Fruit fly (Drosophila melanogaster): ENCODE data around the gene CG14314.
A peak's percentile ranks its signal among the peaks of the same experiment; 100 is the strongest.

CG14314 gene

DNA sequence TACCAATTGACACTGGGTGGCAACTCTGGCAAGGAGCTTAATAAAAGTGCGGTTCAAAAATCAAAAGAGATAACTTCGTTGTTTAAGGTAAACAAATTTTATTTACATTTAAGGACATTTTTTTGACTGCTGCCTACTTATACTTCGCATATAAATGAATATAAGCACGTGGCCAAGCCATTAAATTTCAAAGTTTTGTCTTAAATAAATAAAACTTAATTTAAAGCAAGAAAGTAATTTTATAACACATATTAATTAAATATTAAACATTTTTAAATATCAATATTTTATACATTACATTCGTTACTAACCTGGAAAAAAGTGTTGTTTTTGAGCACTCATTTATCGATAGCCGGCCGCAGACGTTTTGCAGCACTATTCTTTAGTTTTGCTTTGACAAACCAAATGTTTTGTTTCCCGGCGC is 27.2 kb upstream of the CG14314 start, which contains the start of the genes CG12321 and MED17 (continued):
- TF ChIP-seq CG32767 (GFP tag; IDR thresholded peaks at IDR 0.05) = peak; percentile 72
- TF ChIP-seq CG10431 (GFP tag; optimal IDR thresholded peaks at IDR 0.05) = peak; percentile 51
- no peak for TF ChIP-seq salm (tag; optimal IDR thresholded peaks at IDR 0.05)
- peak; percentile 73 for TF ChIP-seq E2f2 (GFP tag; IDR thresholded peaks at IDR 0.05)
- TF ChIP-seq bab2 (GFP tag; optimal IDR thresholded peaks at IDR 0.05) = peak; percentile 76
- peak; percentile 88 for TF ChIP-seq CG12104 (GFP tag; optimal IDR thresholded peaks at IDR 0.05)
- peak; percentile 70 for TF ChIP-seq CG6254 (GFP tag; optimal IDR thresholded peaks at IDR 0.05)
- TF ChIP-seq Sin3A (optimal IDR thresholded peaks at IDR 0.05) = peak; percentile 5
- peak; percentile 26 for TF ChIP-seq schlank (tag; optimal IDR thresholded peaks at IDR 0.05)
- TF ChIP-seq trh (GFP tag; optimal IDR thresholded peaks at IDR 0.05) = peak; percentile 85

DNA sequence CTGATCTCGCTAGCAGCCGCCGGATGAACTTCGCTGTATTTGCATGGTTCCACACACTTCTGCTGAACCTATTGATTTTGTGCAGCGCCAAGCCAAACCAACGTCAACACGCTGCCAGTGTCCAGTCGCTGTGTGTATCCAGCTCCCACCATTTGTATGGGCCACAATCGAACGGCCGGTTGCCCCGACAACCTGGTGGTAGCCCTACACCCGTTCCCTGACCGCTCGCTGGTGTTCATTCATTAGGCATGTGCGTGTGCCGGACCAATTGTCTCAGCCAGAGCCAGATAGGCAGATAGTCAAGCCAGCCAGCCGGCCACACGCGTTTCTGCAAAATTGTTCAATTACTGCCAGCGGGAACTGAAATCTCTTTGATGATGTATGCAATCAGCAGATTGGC is 24.1 kb upstream of the CG14314 start, which contains the start of gene CG14313:
CG14313 (minus strand) TSS at position 101 of the 400 bp plus-strand sequence.
- peak; percentile 7; the same call in 1 of the 2 replicates for TF ChIP-seq amos (GFP tag; IDR thresholded peaks at IDR 0.05; ENCODE audit: partially characterized antibody)
- no peak for TF ChIP-seq dm (GFP tag; optimal IDR thresholded peaks at IDR 0.05)
- peak; percentile 32 for TF ChIP-seq Med (GFP tag)
- TF ChIP-seq z (GFP tag; IDR thresholded peaks at IDR 0.05) = 0 out of 3 replicates have a peak, but pooled peaks have one; percentile 6

DNA sequence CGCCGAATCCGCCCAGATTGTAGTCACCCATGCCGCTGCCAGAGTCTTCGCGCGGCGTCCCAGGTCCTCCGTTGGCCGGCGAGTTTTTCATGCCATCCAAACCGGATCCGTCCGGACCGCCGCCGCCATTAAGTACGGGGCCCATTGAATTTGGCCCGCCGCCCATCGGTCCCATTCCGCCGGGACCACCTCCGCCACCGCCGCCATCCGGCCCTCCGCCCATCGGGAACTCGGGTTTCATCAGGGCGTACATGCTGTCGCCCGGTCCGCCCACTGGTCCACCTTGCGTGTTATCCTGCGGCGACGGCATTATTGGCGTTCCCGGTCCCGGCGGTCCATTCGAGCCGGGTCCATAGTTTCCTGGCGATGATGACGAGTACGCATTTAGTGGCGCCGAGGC is 20.6 kb upstream of the CG14314 start:
- TF ChIP-seq dpn (GFP tag; optimal IDR thresholded peaks at IDR 0.05) (no peak), Med (GFP tag) (peak; percentile 42)

DNA sequence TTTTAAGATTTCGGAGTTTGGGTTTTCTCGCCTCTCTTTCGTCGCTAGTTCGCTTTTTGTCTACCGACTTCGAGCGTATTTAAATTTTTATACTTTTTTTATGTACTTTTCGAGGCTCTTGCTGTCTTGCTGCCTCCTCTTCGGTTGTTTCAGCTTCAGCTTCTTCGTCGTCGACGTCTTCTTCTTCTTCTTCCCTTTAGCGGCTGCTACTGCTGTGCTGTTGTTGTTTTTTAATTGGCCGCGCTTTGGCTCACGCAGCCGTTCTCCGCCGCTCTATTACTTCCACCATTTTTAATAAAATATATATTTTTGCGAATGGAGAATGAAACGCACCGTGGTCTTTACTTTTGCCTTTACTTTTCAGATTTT is 19.3 kb upstream of the CG14314 start:
- TF ChIP-seq Vsx1 (GFP tag; optimal IDR thresholded peaks at IDR 0.05) = peak; percentile 63
- TF ChIP-seq Dek (tag; optimal IDR thresholded peaks at IDR 0.05) = peak; percentile 6
- TF ChIP-seq psq (GFP tag; optimal IDR thresholded peaks at IDR 0.05) = peak; percentile 70
- TF ChIP-seq CG3838 (GFP tag; optimal IDR thresholded peaks at IDR 0.05) = no peak
- peak; percentile 88 for TF ChIP-seq pros (GFP tag; optimal IDR thresholded peaks at IDR 0.05)

DNA sequence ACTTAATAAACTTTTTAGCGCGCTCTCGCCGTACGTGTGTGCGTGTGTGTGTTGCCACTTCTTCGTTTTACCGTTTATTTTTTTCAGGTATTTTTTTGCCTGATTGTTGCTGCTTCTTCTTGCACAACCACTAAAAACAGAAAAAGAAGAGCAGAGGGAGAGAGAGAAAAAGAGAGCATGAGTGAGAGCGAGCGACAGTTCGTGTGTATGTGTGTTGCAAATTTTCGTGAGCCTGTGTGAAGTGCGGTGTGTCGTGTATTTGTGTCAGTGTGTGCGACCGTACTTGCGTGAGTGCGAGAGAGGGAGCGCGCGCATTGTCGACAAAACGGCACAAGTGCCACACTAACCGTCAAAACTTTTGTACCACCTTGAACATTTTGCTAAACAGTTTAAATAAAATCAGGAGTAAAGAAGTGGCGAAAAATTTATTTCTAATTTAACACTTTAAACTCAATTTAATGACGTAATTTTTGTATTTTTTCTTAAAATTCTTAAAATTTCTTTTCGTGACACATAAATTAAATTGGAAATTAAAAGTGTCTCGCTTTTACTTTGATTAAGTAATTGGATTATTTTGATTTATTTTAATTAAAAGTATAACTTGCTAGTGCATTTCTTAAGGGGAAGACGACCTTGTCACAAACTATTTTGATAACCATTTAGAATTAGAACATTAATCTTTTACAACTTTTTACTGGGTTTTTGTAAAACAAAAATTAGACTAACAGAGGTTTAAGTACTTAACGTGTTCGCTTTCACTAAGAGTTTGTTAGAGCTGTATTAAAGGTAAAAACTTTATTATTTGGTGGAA is 18.7 kb upstream of the CG14314 start:
- peak; percentile 66 for TF ChIP-seq CG16815 (GFP tag; optimal IDR thresholded peaks at IDR 0.05)
- peak; percentile 3 for TF ChIP-seq pzg (GFP tag; optimal IDR thresholded peaks at IDR 0.05)
- no peak for TF ChIP-seq Awh (GFP tag; IDR thresholded peaks at IDR 0.05)
- TF ChIP-seq wek (GFP tag; optimal IDR thresholded peaks at IDR 0.05) = no peak
- TF ChIP-seq CG12391 (tag; optimal IDR thresholded peaks at IDR 0.05) = peak; percentile 75
- no peak for TF ChIP-seq CG18011 (GFP tag; optimal IDR thresholded peaks at IDR 0.05)
- TF ChIP-seq CG12659 (GFP tag; optimal IDR thresholded peaks at IDR 0.05) = peak; percentile 50
- no peak for TF ChIP-seq fd64A (GFP tag; optimal IDR thresholded peaks at IDR 0.05)
- peak; percentile 49 for TF ChIP-seq Xbp1 (GFP tag; optimal IDR thresholded peaks at IDR 0.05)
- TF ChIP-seq lov (optimal IDR thresholded peaks at IDR 0.05) = no peak
- TF ChIP-seq lov (GFP tag; IDR thresholded peaks at IDR 0.05) = no peak
- peak; percentile 76 for TF ChIP-seq pros (GFP tag; optimal IDR thresholded peaks at IDR 0.05)
- peak; percentile 41 for TF ChIP-seq pum (GFP tag; optimal IDR thresholded peaks at IDR 0.05)
- no peak for TF ChIP-seq D (optimal IDR thresholded peaks at IDR 0.05)
- TF ChIP-seq D (GFP tag; optimal IDR thresholded peaks at IDR 0.05) = peak; percentile 26
- TF ChIP-seq CG2875 (GFP tag; optimal IDR thresholded peaks at IDR 0.05) = peak; percentile 13
- TF ChIP-seq sens (GFP tag) = peak; percentile 93
- peak; percentile 41 for TF ChIP-seq CG12155 (GFP tag; optimal IDR thresholded peaks at IDR 0.05)
- no peak for TF ChIP-seq CG11398 (GFP tag; optimal IDR thresholded peaks at IDR 0.05)
- TF ChIP-seq CG4424 (GFP tag; optimal IDR thresholded peaks at IDR 0.05) = peak; percentile 60
- TF ChIP-seq CG30431 (GFP tag; optimal IDR thresholded peaks at IDR 0.05) = peak; percentile 17
- TF ChIP-seq CG3065 (GFP tag; optimal IDR thresholded peaks at IDR 0.05) = no peak
- no peak for TF ChIP-seq croc (GFP tag; conservative IDR thresholded peaks at IDR 0.05)
- no peak for TF ChIP-seq Eip74EF (GFP tag; optimal IDR thresholded peaks at IDR 0.05)

All from whole organism, embryonic.